Fruit fly (Drosophila melanogaster): ENCODE results near the gene Atg101.

Gene Atg101

dm6 chrX:18783417-18784123, 7.9 kb upstream of the Atg101 start, which contains the start of gene CG18259 (continued):
- TF ChIP-seq Lpt (GFP tag; optimal IDR thresholded peaks at IDR 0.05), result no peak
- TF ChIP-seq fd3F (GFP tag; optimal IDR thresholded peaks at IDR 0.05), result no peak
- TF ChIP-seq CG10565 (GFP tag; optimal IDR thresholded peaks at IDR 0.05), result no peak
- TF ChIP-seq tna (GFP tag; IDR thresholded peaks at IDR 0.05; ENCODE audit: partially characterized antibody), result peak; percentile 41; the same call in 1 of the 2 replicates
- no peak for TF ChIP-seq CG15269 (tag; optimal IDR thresholded peaks at IDR 0.05)
- peak; percentile 54 for TF ChIP-seq CG32772 (GFP tag; IDR thresholded peaks at IDR 0.05)
- no peak for TF ChIP-seq Oli (tag; optimal IDR thresholded peaks at IDR 0.05)
- no peak for TF ChIP-seq CG11398 (GFP tag; optimal IDR thresholded peaks at IDR 0.05)
- no peak for TF ChIP-seq ara (GFP tag; IDR thresholded peaks at IDR 0.05)
- TF ChIP-seq HLH3B (GFP tag; IDR thresholded peaks at IDR 0.05), result no peak
- TF ChIP-seq CG7271 (tag; optimal IDR thresholded peaks at IDR 0.05), result no peak
- TF ChIP-seq otp (GFP tag; IDR thresholded peaks at IDR 0.05), result no peak
- TF ChIP-seq Hr78 (GFP tag; optimal IDR thresholded peaks at IDR 0.05), result peak in 1 of 2 experiments; percentile 18
- TF ChIP-seq Dref (GFP tag; IDR thresholded peaks at IDR 0.05), result peak; percentile 60
- TF ChIP-seq CG2202 (tag; optimal IDR thresholded peaks at IDR 0.05), result no peak
- peak; percentile 7 for TF ChIP-seq CG8924 (tag; optimal IDR thresholded peaks at IDR 0.05)
- no peak for TF ChIP-seq Antp (GFP tag; optimal IDR thresholded peaks at IDR 0.05)
- TF ChIP-seq Sry-δ (GFP tag; optimal IDR thresholded peaks at IDR 0.05), result peak; percentile 90
- TF ChIP-seq CG4617 (GFP tag; optimal IDR thresholded peaks at IDR 0.05; ENCODE audit: borderline replicate concordance), result peak; percentile 52
- TF ChIP-seq Nf-YC (tag; optimal IDR thresholded peaks at IDR 0.05), result peak; percentile 34
- TF ChIP-seq B-H1 (GFP tag; IDR thresholded peaks at IDR 0.05), result no peak
- no peak for TF ChIP-seq CG4820 (GFP tag; optimal IDR thresholded peaks at IDR 0.05)
- TF ChIP-seq row (GFP tag; IDR thresholded peaks at IDR 0.05), result peak; percentile 84
- no peak for TF ChIP-seq CG18619 (GFP tag; optimal IDR thresholded peaks at IDR 0.05)
- no peak for TF ChIP-seq tgo (GFP tag; IDR thresholded peaks at IDR 0.05)
- TF ChIP-seq gro (GFP tag; optimal IDR thresholded peaks at IDR 0.05), result no peak
- peak; percentile 74 for TF ChIP-seq pzg (GFP tag; optimal IDR thresholded peaks at IDR 0.05)
- no peak for TF ChIP-seq CG9876 (GFP tag; optimal IDR thresholded peaks at IDR 0.05)
- TF ChIP-seq Med (GFP tag), result no peak
- no peak for TF ChIP-seq CG18011 (GFP tag; optimal IDR thresholded peaks at IDR 0.05)
- no peak for TF ChIP-seq CG1602 (GFP tag; optimal IDR thresholded peaks at IDR 0.05)
- peak; percentile 14 for TF ChIP-seq YL-1 (GFP tag; optimal IDR thresholded peaks at IDR 0.05)
- no peak for TF ChIP-seq CG12299 (tag; optimal IDR thresholded peaks at IDR 0.05)
- TF ChIP-seq aop (GFP tag; IDR thresholded peaks at IDR 0.05), result no peak
- no peak for TF ChIP-seq bsh (GFP tag; optimal IDR thresholded peaks at IDR 0.05)
- no peak for TF ChIP-seq kah (GFP tag; optimal IDR thresholded peaks at IDR 0.05)
- no peak for TF ChIP-seq CG7786 (GFP tag; optimal IDR thresholded peaks at IDR 0.05)
- TF ChIP-seq NK7.1 (GFP tag; optimal IDR thresholded peaks at IDR 0.05), result no peak
- TF ChIP-seq cato (GFP tag; optimal IDR thresholded peaks at IDR 0.05; ENCODE audit: borderline replicate concordance), result no peak
- no peak for TF ChIP-seq danr (GFP tag; IDR thresholded peaks at IDR 0.05)
- no peak for TF ChIP-seq kay (GFP tag; optimal IDR thresholded peaks at IDR 0.05)
- TF ChIP-seq CG1647 (GFP tag; optimal IDR thresholded peaks at IDR 0.05), result no peak
- peak; percentile 28 for TF ChIP-seq CG2712 (tag; optimal IDR thresholded peaks at IDR 0.05)
- no peak for TF ChIP-seq CG17568 (GFP tag; optimal IDR thresholded peaks at IDR 0.05)
- no peak for TF ChIP-seq HLHmδ (GFP tag; optimal IDR thresholded peaks at IDR 0.05)
- TF ChIP-seq CG34422 (GFP tag; IDR thresholded peaks at IDR 0.05), result no peak
- no peak for TF ChIP-seq crol (GFP tag; IDR thresholded peaks at IDR 0.05)
- TF ChIP-seq Optix (GFP tag; IDR thresholded peaks at IDR 0.05), result no peak
- TF ChIP-seq CG30020 (tag; optimal IDR thresholded peaks at IDR 0.05), result peak; percentile 94
- peak; percentile 20 for TF ChIP-seq CG10267 (tag; optimal IDR thresholded peaks at IDR 0.05)
